Fruit fly (Drosophila melanogaster): Measurements from ENCODE around the gene Lsd-2.

The Lsd-2 gene

DNA sequence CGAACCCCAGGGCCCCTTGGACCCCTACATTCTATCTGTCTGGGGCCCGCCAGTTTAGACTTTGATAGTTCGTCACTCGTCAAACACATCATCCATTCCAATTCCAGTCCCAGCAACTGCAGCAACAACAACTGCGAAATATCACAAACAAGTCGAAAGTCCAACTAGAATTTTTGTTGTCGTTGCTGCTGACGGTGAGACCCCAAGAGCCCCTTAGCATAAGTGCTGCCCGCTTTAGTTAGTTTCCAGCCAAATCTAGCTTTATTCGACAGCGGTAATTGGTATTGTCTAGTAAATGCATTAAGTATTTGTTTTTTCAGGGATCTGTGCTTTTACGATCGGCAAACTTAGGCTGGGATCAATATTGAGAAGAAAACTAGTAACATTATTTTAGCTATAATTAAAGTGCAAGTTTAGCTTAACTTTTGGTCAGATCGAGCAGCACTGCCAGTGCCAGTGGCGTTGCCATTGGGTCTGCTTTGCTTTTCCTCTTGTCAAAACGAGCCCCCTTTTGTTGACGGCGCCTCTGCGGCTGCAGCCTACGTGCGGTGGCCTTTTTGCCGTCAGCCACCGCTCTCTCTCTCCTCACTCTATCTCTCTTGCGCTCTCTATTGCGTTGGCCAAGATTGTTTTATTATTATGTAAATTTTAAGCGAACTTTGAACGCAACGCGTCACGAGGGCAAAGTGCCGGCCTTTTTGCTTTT is 1.2 kb downstream of the Lsd-2 start (continued):
- TF ChIP-seq Fer3 (tag; optimal IDR thresholded peaks at IDR 0.05) (peak; percentile 79), Chrac-16 (GFP tag; optimal IDR thresholded peaks at IDR 0.05) (peak; percentile 87), Atf6 (GFP tag; IDR thresholded peaks at IDR 0.05) (peak; percentile 90), CG9876 (GFP tag; optimal IDR thresholded peaks at IDR 0.05) (peak; percentile 89), cas (GFP tag; IDR thresholded peaks at IDR 0.05) (peak; percentile 72), CG11085 (GFP tag; IDR thresholded peaks at IDR 0.05) (peak; percentile 87), gfzf (GFP tag; optimal IDR thresholded peaks at IDR 0.05) (peak; percentile 14), CG18476 (GFP tag; optimal IDR thresholded peaks at IDR 0.05) (peak; percentile 77), CG17912 (GFP tag; optimal IDR thresholded peaks at IDR 0.05) (peak; percentile 55), slbo (GFP tag; IDR thresholded peaks at IDR 0.05) (peak; percentile 97), CG17361 (GFP tag; IDR thresholded peaks at IDR 0.05) (peak; percentile 84), MESR4 (GFP tag; optimal IDR thresholded peaks at IDR 0.05) (no peak), org-1 (GFP tag; optimal IDR thresholded peaks at IDR 0.05) (peak; percentile 89), CG8388 (GFP tag; optimal IDR thresholded peaks at IDR 0.05) (peak; percentile 78), toy (GFP tag; IDR thresholded peaks at IDR 0.05) (peak; percentile 57; the same call in 1 of the 2 replicates), sima (GFP tag; optimal IDR thresholded peaks at IDR 0.05) (peak; percentile 26), en (GFP tag; optimal IDR thresholded peaks at IDR 0.05) (peak; percentile 85), gcm (GFP tag; optimal IDR thresholded peaks at IDR 0.05) (peak; percentile 60), lilli (GFP tag; optimal IDR thresholded peaks at IDR 0.05) (peak; percentile 97), ci (GFP tag; IDR thresholded peaks at IDR 0.05) (peak; percentile 94), h (optimal IDR thresholded peaks at IDR 0.05) (no peak), CG6689 (GFP tag; IDR thresholded peaks at IDR 0.05) (peak; percentile 84), CG33557 (GFP tag; optimal IDR thresholded peaks at IDR 0.05) (peak; percentile 54), HmgD (GFP tag; optimal IDR thresholded peaks at IDR 0.05) (peak; percentile 75), Hsf (GFP tag; optimal IDR thresholded peaks at IDR 0.05) (peak; percentile 91), crp (GFP tag; optimal IDR thresholded peaks at IDR 0.05) (peak in 1 of 2 experiments; percentile 42), CG3995 (GFP tag; optimal IDR thresholded peaks at IDR 0.05) (peak; percentile 52), btn (GFP tag; optimal IDR thresholded peaks at IDR 0.05) (peak; percentile 64), CG14667 (GFP tag; IDR thresholded peaks at IDR 0.05) (peak; percentile 86), CG1602 (GFP tag; optimal IDR thresholded peaks at IDR 0.05) (peak; percentile 85), sim (GFP tag; IDR thresholded peaks at IDR 0.05) (0 out of 2 replicates have a peak, but pooled peaks have one; percentile 4), dmrt99B (tag; optimal IDR thresholded peaks at IDR 0.05) (peak; percentile 91), MTF-1 (GFP tag; optimal IDR thresholded peaks at IDR 0.05; ENCODE audit: borderline replicate concordance) (peak; percentile 78), her (GFP tag; optimal IDR thresholded peaks at IDR 0.05) (peak; percentile 94), CG8765 (GFP tag; IDR thresholded peaks at IDR 0.05) (peak; percentile 65; the same call in 1 of the 2 replicates), ato (GFP tag; IDR thresholded peaks at IDR 0.05; ENCODE audit: partially characterized antibody) (no peak), CG4360 (GFP tag; IDR thresholded peaks at IDR 0.05) (peak; percentile 76), CG9817 (tag; optimal IDR thresholded peaks at IDR 0.05) (peak; percentile 86), Doc3 (GFP tag; IDR thresholded peaks at IDR 0.05; ENCODE audit: partially characterized antibody) (no peak), mld (GFP tag; IDR thresholded peaks at IDR 0.05; ENCODE audit: partially characterized antibody) (no peak), HmgZ (tag; optimal IDR thresholded peaks at IDR 0.05) (peak; percentile 88), cad (GFP tag; optimal IDR thresholded peaks at IDR 0.05) (no peak), vnd (GFP tag; IDR thresholded peaks at IDR 0.05; ENCODE audit: partially characterized antibody) (no peak), pho (GFP tag; optimal IDR thresholded peaks at IDR 0.05) (peak; percentile 94), Sin3A (optimal IDR thresholded peaks at IDR 0.05) (no peak), CG7839 (tag; optimal IDR thresholded peaks at IDR 0.05) (peak; percentile 88)
